Fruit fly (Drosophila melanogaster) whole organism, wandering third instar larva: ENCODE measurements around the gene hiw.

Experiments used
- Abd-B ChIP-seq: fragments of >200 bp; optimal IDR thresholded peaks from 2 replicates; lab custom pipeline; 2017; ENCODE audit warnings: missing biosample characterization, missing genetic modification characterization
- CrebA ChIP-seq: fragments of 200-800 bp; sonication (Bioruptor generic); optimal IDR thresholded peaks from 2 replicates; lab custom pipeline; 2016; ENCODE audit warnings: missing biosample characterization, mild to moderate bottlenecking, missing genetic modification characterization, borderline replicate concordance
- HLH106 ChIP-seq: fragments of 200-800 bp; optimal IDR thresholded peaks from 3 replicates; lab custom pipeline; 2019; ENCODE audit warnings: missing biosample characterization, mild to moderate bottlenecking, missing genetic modification characterization, moderate library complexity
- OdsH ChIP-seq: fragments of 200-800 bp; sonication (Bioruptor generic); optimal IDR thresholded peaks from 2 replicates; lab custom pipeline; 2016; ENCODE audit warnings: missing biosample characterization, mild to moderate bottlenecking, missing genetic modification characterization
- Rel ChIP-seq, 2 experiments: fragments of 200-800 bp; sonication (Bioruptor generic) in 1 of 2; optimal IDR thresholded peaks; 2 replicates in 1 of 2; 3 replicates in 1 of 2; lab custom pipeline; 2016 to 2019; ENCODE audit warnings: mild to moderate bottlenecking in 2 of 2, missing biosample characterization in 2 of 2, missing genetic modification characterization in 2 of 2, moderate library complexity in 1 of 2
- ey ChIP-seq: fragments of 200-800 bp; sonication (Bioruptor generic); optimal IDR thresholded peaks from 2 replicates; lab custom pipeline; 2016; ENCODE audit warnings: missing biosample characterization, missing genetic modification characterization
- foxo ChIP-seq, 2 experiments: fragments of 200-800 bp; sonication (Bioruptor generic); optimal IDR thresholded peaks; 2 replicates in 1 of 2; 3 replicates in 1 of 2; lab custom pipeline; 2016 to 2017; ENCODE audit warnings: missing biosample characterization in 2 of 2, missing genetic modification characterization in 2 of 2
- fru ChIP-seq: fragments of 200-800 bp; sonication (Bioruptor generic); optimal IDR thresholded peaks from 3 replicates; lab custom pipeline; 2016; ENCODE audit warnings: missing biosample characterization, mild to moderate bottlenecking, missing genetic modification characterization

- no peak for TF ChIP-seq Rel (GFP tag; optimal IDR thresholded peaks at IDR 0.05; lab: Kevin White, UChicago)
- no peak for TF ChIP-seq Rel (tag; optimal IDR thresholded peaks at IDR 0.05; lab: Kevin White, UChicago)
- no peak for TF ChIP-seq fru (GFP tag; lab: Kevin White, UChicago)
- TF ChIP-seq Abd-B (GFP tag; lab: Kevin White, UChicago), result no peak
- TF ChIP-seq OdsH, result no peak
- no peak for TF ChIP-seq ey
- no peak for TF ChIP-seq CrebA
- TF ChIP-seq HLH106, result no peak
- TF ChIP-seq foxo (GFP tag; optimal IDR thresholded peaks at IDR 0.05; lab: Kevin White, UChicago), result no peak
These were observed 38.5 kb downstream of the hiw start for dm6 chrX:15024728-15025127.
